Fruit fly (Drosophila melanogaster) whole organism, embryonic: ENCODE measurements around the gene MED28.

Experiments
- CG10654 ChIP-seq: fragments of 200-800 bp; sonication (Bioruptor generic); optimal IDR thresholded peaks from 2 replicates; lab custom pipeline; 2016; ENCODE audit warnings: missing biosample characterization, missing genetic modification characterization
- CG10979 ChIP-seq: fragments of 200-800 bp; sonication (Bioruptor generic); optimal IDR thresholded peaks from 2 replicates; lab custom pipeline; 2018; ENCODE audit warnings: missing biosample characterization, mild to moderate bottlenecking, missing genetic modification characterization, moderate library complexity
- CG11456 ChIP-seq: fragments of 200-800 bp; sonication (Bioruptor generic); IDR thresholded peaks from 3 replicates; pipeline ENCODE4 v1.3.6; 2022; ENCODE audit warnings: missing biosample characterization, missing genetic modification characterization
- CG15011 ChIP-seq: fragments of 200-800 bp; sonication (Bioruptor generic); optimal IDR thresholded peaks from 3 replicates; lab custom pipeline; 2018; ENCODE audit warnings: missing biosample characterization, mild to moderate bottlenecking, missing genetic modification characterization
- CG1602 ChIP-seq: fragments of 200-800 bp; sonication (Bioruptor generic); optimal IDR thresholded peaks from 3 replicates; lab custom pipeline; 2016; ENCODE audit warnings: missing biosample characterization, missing genetic modification characterization
- CG16779 ChIP-seq: fragments of 200-800 bp; sonication (Bioruptor generic); IDR thresholded peaks from 2 replicates; pipeline ENCODE4 v1.3.6; 2022; ENCODE audit warnings: missing biosample characterization, missing genetic modification characterization
- CG3281 ChIP-seq: fragments of 200-800 bp; sonication (Bioruptor generic); optimal IDR thresholded peaks from 3 replicates; lab custom pipeline; 2017; ENCODE audit warnings: missing biosample characterization, mild to moderate bottlenecking, missing genetic modification characterization
- CG43689 ChIP-seq: fragments of 200-800 bp; sonication (Bioruptor generic); IDR thresholded peaks from 2 replicates; pipeline ENCODE4 v1.3.6; 2022; ENCODE audit warnings: missing biosample characterization, missing genetic modification characterization
- CG5180 ChIP-seq: fragments of 200-800 bp; sonication (Bioruptor generic); optimal IDR thresholded peaks from 3 replicates; lab custom pipeline; 2017; ENCODE audit warnings: missing biosample characterization, missing genetic modification characterization, mild to moderate bottlenecking, moderate library complexity, missing genetic modification reagents
- CG5245 ChIP-seq: fragments of 200-800 bp; sonication (Bioruptor generic); optimal IDR thresholded peaks from 3 replicates; lab custom pipeline; 2016; ENCODE audit warnings: missing biosample characterization, missing genetic modification characterization
- CG9437 ChIP-seq: fragments of 200-800 bp; sonication (Bioruptor generic); optimal IDR thresholded peaks from 2 replicates; lab custom pipeline; 2018; ENCODE audit warnings: missing biosample characterization, mild to moderate bottlenecking, missing genetic modification characterization
- CG9797 ChIP-seq: fragments of 200-800 bp; sonication (Bioruptor generic); optimal IDR thresholded peaks from 3 replicates; lab custom pipeline; 2018; ENCODE audit warnings: missing biosample characterization, mild to moderate bottlenecking, missing genetic modification characterization
- CoRest ChIP-seq: fragments of 200-800 bp; sonication (Bioruptor generic); optimal IDR thresholded peaks from 3 replicates; lab custom pipeline; 2018; ENCODE audit warnings: missing biosample characterization, mild to moderate bottlenecking, missing genetic modification characterization, moderate library complexity
- CrebB ChIP-seq: fragments of 200-800 bp; sonication (Bioruptor generic); optimal IDR thresholded peaks from 3 replicates; lab custom pipeline; 2018; ENCODE audit warnings: missing biosample characterization, mild to moderate bottlenecking, missing genetic modification characterization
- Elba2 ChIP-seq: fragments of 200-800 bp; sonication (Bioruptor generic); optimal IDR thresholded peaks from 3 replicates; lab custom pipeline; 2016; ENCODE audit warnings: missing biosample characterization, missing genetic modification characterization
- Ets65A ChIP-seq: fragments of 200-800 bp; sonication (Bioruptor generic); peaks from one replicate; lab custom pipeline; 2016; ENCODE audit warnings: missing biosample characterization, missing genetic modification characterization
- Fer2 ChIP-seq: fragments of 200-800 bp; sonication (Bioruptor generic); optimal IDR thresholded peaks from 2 replicates; lab custom pipeline; 2018; ENCODE audit warnings: missing biosample characterization, mild to moderate bottlenecking, missing genetic modification characterization, moderate library complexity
- HLH4C ChIP-seq: fragments of 200-800 bp; sonication (Bioruptor generic); IDR thresholded peaks from 3 replicates; pipeline ENCODE4 v1.3.6; 2022; ENCODE audit warnings: missing biosample characterization, missing genetic modification characterization; ENCODE audit not compliant: partially characterized antibody
- Hand ChIP-seq: fragments of 200-800 bp; sonication (Bioruptor generic); optimal IDR thresholded peaks from 2 replicates; lab custom pipeline; 2017; ENCODE audit warnings: mild to moderate bottlenecking, missing biosample characterization, missing genetic modification reagents, missing genetic modification characterization
- Kr ChIP-seq: fragments of 200-800 bp; sonication (Bioruptor generic); optimal IDR thresholded peaks from 2 replicates; lab custom pipeline; 2017; ENCODE audit warnings: missing biosample characterization, mild to moderate bottlenecking, missing genetic modification characterization
- Lpt ChIP-seq: fragments of >200 bp; optimal IDR thresholded peaks from 2 replicates; lab custom pipeline; 2018; ENCODE audit warnings: missing biosample characterization, missing genetic modification characterization
- Mad ChIP-seq: fragments of 200-800 bp; sonication (Bioruptor generic); optimal IDR thresholded peaks from 2 replicates; lab custom pipeline; 2016; ENCODE audit warnings: missing biosample characterization, missing genetic modification characterization
- Meics ChIP-seq: fragments of 200-800 bp; sonication (Bioruptor generic); optimal IDR thresholded peaks from 2 replicates; lab custom pipeline; 2017; ENCODE audit warnings: missing biosample characterization, mild to moderate bottlenecking, missing genetic modification characterization
- Nf-YA ChIP-seq: fragments of 200-800 bp; sonication (Bioruptor generic); IDR thresholded peaks from 2 replicates; pipeline ENCODE4 v1.3.6; 2022; ENCODE audit warnings: missing biosample characterization, missing genetic modification characterization
- Nf-YB ChIP-seq: fragments of 200-800 bp; sonication (Bioruptor generic); optimal IDR thresholded peaks from 3 replicates; lab custom pipeline; 2019; ENCODE audit warnings: missing biosample characterization, mild to moderate bottlenecking, missing genetic modification characterization, moderate library complexity
- Rfx ChIP-seq: fragments of 200-800 bp; sonication (Bioruptor generic); IDR thresholded peaks from 2 replicates; pipeline ENCODE4 v1.3.6; 2022; ENCODE audit warnings: missing biosample characterization, missing genetic modification characterization
- Ssrp ChIP-seq: fragments of 200-800 bp; sonication (Bioruptor generic); optimal IDR thresholded peaks from 2 replicates; lab custom pipeline; 2018; ENCODE audit warnings: missing biosample characterization, mild to moderate bottlenecking, missing genetic modification characterization, moderate library complexity
- Tbp ChIP-seq: fragments of >200 bp; optimal IDR thresholded peaks from 2 replicates; lab custom pipeline; 2018; ENCODE audit warnings: missing biosample characterization, missing genetic modification characterization
- Vsx1 ChIP-seq: fragments of 200-800 bp; sonication (Bioruptor generic); optimal IDR thresholded peaks from 2 replicates; lab custom pipeline; 2017; ENCODE audit warnings: missing biosample characterization, mild to moderate bottlenecking, missing genetic modification characterization, missing genetic modification reagents
- ac ChIP-seq: fragments of 200-800 bp; sonication (Bioruptor generic); optimal IDR thresholded peaks from 3 replicates; lab custom pipeline; 2017; ENCODE audit warnings: missing biosample characterization, mild to moderate bottlenecking, missing genetic modification characterization
- ap ChIP-seq: fragments of 200-800 bp; sonication (Bioruptor generic); IDR thresholded peaks from 2 replicates; pipeline ENCODE4 v1.3.6; 2022; ENCODE audit warnings: missing biosample characterization, missing genetic modification characterization
- bbx ChIP-seq: fragments of 200-800 bp; sonication (Bioruptor generic); IDR thresholded peaks from 2 replicates; pipeline ENCODE4 v1.3.6; 2022; ENCODE audit warnings: missing biosample characterization, missing genetic modification characterization; ENCODE audit not compliant: partially characterized antibody
- bowl ChIP-seq: fragments of 200-800 bp; sonication (Bioruptor generic); IDR thresholded peaks from 2 replicates; pipeline ENCODE4 v1.3.6; 2022; ENCODE audit warnings: missing biosample characterization, missing genetic modification characterization
- br ChIP-seq: fragments of >200 bp; optimal IDR thresholded peaks from 2 replicates; lab custom pipeline; 2017
- cato ChIP-seq: fragments of 200-800 bp; sonication (Bioruptor generic); optimal IDR thresholded peaks from 2 replicates; lab custom pipeline; 2016; ENCODE audit warnings: missing biosample characterization, missing genetic modification characterization, borderline replicate concordance
- croc ChIP-seq: fragments of 200-800 bp; sonication (Bioruptor generic); conservative IDR thresholded peaks from 3 replicates; pipeline ENCODE4 v1.3.6; 2022; ENCODE audit warnings: missing biosample characterization, missing genetic modification characterization
- fd3F ChIP-seq: fragments of 200-800 bp; sonication (Bioruptor generic); optimal IDR thresholded peaks from 2 replicates; lab custom pipeline; 2018; ENCODE audit warnings: missing biosample characterization, mild to moderate bottlenecking, missing genetic modification characterization, moderate library complexity
- gce ChIP-seq: fragments of 200-800 bp; sonication (Bioruptor generic); IDR thresholded peaks from 3 replicates; pipeline ENCODE4 v1.3.6; 2022; ENCODE audit warnings: missing biosample characterization, missing genetic modification characterization
- grn ChIP-seq: fragments of 200-800 bp; sonication (Bioruptor generic); optimal IDR thresholded peaks from 3 replicates; lab custom pipeline; 2017; ENCODE audit warnings: missing biosample characterization, missing genetic modification characterization
- org-1 ChIP-seq: fragments of 200-800 bp; sonication (Bioruptor generic); optimal IDR thresholded peaks from 2 replicates; lab custom pipeline; 2017; ENCODE audit warnings: missing biosample characterization, missing genetic modification characterization
- prd ChIP-seq, 3 experiments: fragments of >200 bp in 2 of 3; fragments of 200-800 bp in 1 of 3; sonication (Bioruptor generic) in 1 of 3; optimal IDR thresholded peaks in 2 of 3; IDR thresholded peaks in 1 of 3; 2 replicates in 2 of 3; 3 replicates in 1 of 3; pipeline versions ENCODE4 v1.3.6 to Lab custom; 2017 to 2022; ENCODE audit warnings: missing biosample characterization in 1 of 3, missing genetic modification characterization in 1 of 3
- schlank ChIP-seq: fragments of 200-800 bp; sonication (Bioruptor generic); optimal IDR thresholded peaks from 2 replicates; lab custom pipeline; 2018; ENCODE audit warnings: missing biosample characterization, mild to moderate bottlenecking, missing genetic modification characterization
- sr ChIP-seq: fragments of 200-800 bp; sonication (Bioruptor generic); IDR thresholded peaks from 3 replicates; pipeline ENCODE4 v1.3.6; 2022; ENCODE audit warnings: missing biosample characterization, missing genetic modification characterization
- tin ChIP-seq: fragments of 200-800 bp; sonication (Bioruptor generic); optimal IDR thresholded peaks from 3 replicates; lab custom pipeline; 2016; ENCODE audit warnings: missing biosample characterization, missing genetic modification characterization
- trem ChIP-seq: fragments of 200-800 bp; optimal IDR thresholded peaks from 3 replicates; lab custom pipeline; 2019; ENCODE audit warnings: missing biosample characterization, mild to moderate bottlenecking, missing genetic modification characterization, moderate library complexity
- ttk ChIP-seq: fragments of 200-800 bp; sonication (Bioruptor generic); IDR thresholded peaks from 2 replicates; pipeline ENCODE4 v2.1.2; 2022; ENCODE audit warnings: missing biosample characterization, missing genetic modification characterization
- zen2 ChIP-seq: fragments of 200-800 bp; sonication (Bioruptor generic); IDR thresholded peaks from 3 replicates; pipeline ENCODE4 v1.3.6; 2022; ENCODE audit warnings: missing biosample characterization, missing genetic modification characterization; ENCODE audit not compliant: partially characterized antibody
- zfh1 ChIP-seq: fragments of 200-800 bp; sonication (Bioruptor generic); IDR thresholded peaks from 3 replicates; pipeline ENCODE4 v1.3.6; 2022; ENCODE audit warnings: missing biosample characterization, missing genetic modification characterization

Gene MED28

dm6 chr3R:25490778-25491664 lies 14.2 kb downstream of the MED28 start, which contains the start of the genes Gnpat and CG5112 (continued):
- TF ChIP-seq CG3281 (GFP tag; lab: Kevin White, UChicago) = peak; percentile 23
- TF ChIP-seq bowl (GFP tag; lab: Robert Waterston, UW) = peak; percentile 50
- no peak for TF ChIP-seq Lpt (GFP tag; lab: Kevin White, UChicago)
- no peak for TF ChIP-seq Tbp
- TF ChIP-seq prd (optimal IDR thresholded peaks at IDR 0.05; lab: Kevin White, UChicago) = no peak
- peak; percentile 79 for TF ChIP-seq prd (GFP tag; IDR thresholded peaks at IDR 0.05; lab: Robert Waterston, UW)
- no peak for TF ChIP-seq CG5180 (GFP tag; lab: Kevin White, UChicago)
- peak; percentile 52 for TF ChIP-seq CG1602 (GFP tag; lab: Kevin White, UChicago)
- TF ChIP-seq Fer2 (tag; lab: Kevin White, UChicago) = peak; percentile 27
- peak; percentile 0 for TF ChIP-seq CG9437
- TF ChIP-seq CG16779 = peak; percentile 63
- peak; percentile 96 for TF ChIP-seq Ets65A
- peak; percentile 23; the same call in 2 of the 3 replicates for TF ChIP-seq croc (GFP tag; lab: Robert Waterston, UW)
- TF ChIP-seq CrebB = peak; percentile 4
- peak; percentile 74 for TF ChIP-seq bbx
- peak; percentile 1 for TF ChIP-seq fd3F
- peak; percentile 36 for TF ChIP-seq CG5245
- no peak for TF ChIP-seq schlank (tag; lab: Kevin White, UChicago)
- no peak for TF ChIP-seq Kr
- TF ChIP-seq org-1 (GFP tag; lab: Kevin White, UChicago) = no peak
- TF ChIP-seq ac = peak; percentile 96
- TF ChIP-seq zen2 (GFP tag; lab: Robert Waterston, UW) = peak; percentile 61; the same call in 2 of the 3 replicates
- peak; percentile 42; the same call in 1 of the 2 replicates for TF ChIP-seq CG43689 (GFP tag; lab: Robert Waterston, UW)
- TF ChIP-seq sr (GFP tag; lab: Robert Waterston, UW) = peak; percentile 62; the same call in 1 of the 3 replicates
- peak; percentile 1 for TF ChIP-seq CG9797 (GFP tag; lab: Kevin White, UChicago)
- no peak for TF ChIP-seq Vsx1
- peak; percentile 75 for TF ChIP-seq tin (GFP tag; lab: Kevin White, UChicago)
- peak; percentile 34 for TF ChIP-seq Mad (GFP tag; lab: Kevin White, UChicago)
- TF ChIP-seq CG15011 = no peak
- no peak for TF ChIP-seq grn
- no peak for TF ChIP-seq Nf-YB (GFP tag; lab: Kevin White, UChicago)
- peak; percentile 46; the same call in 1 of the 2 replicates for TF ChIP-seq Nf-YA
- TF ChIP-seq Ssrp (tag; lab: Kevin White, UChicago) = peak; percentile 45
- TF ChIP-seq HLH4C (GFP tag; lab: Robert Waterston, UW) = peak; percentile 57; the same call in 2 of the 3 replicates
- no peak for TF ChIP-seq cato (GFP tag; lab: Kevin White, UChicago)
- peak; percentile 86 for TF ChIP-seq CG11456
- peak; percentile 91 for TF ChIP-seq Rfx (GFP tag; lab: Robert Waterston, UW)
- no peak for TF ChIP-seq Hand (GFP tag; lab: Kevin White, UChicago)
- peak; percentile 38; the same call in 1 of the 3 replicates for TF ChIP-seq gce (GFP tag; lab: Robert Waterston, UW)
- TF ChIP-seq ap (GFP tag; lab: Robert Waterston, UW) = no peak
- peak; percentile 58 for TF ChIP-seq ttk
- TF ChIP-seq trem (tag; lab: Kevin White, UChicago) = peak; percentile 46
- no peak for TF ChIP-seq br (lab: Kevin White, UChicago)
- TF ChIP-seq CG10979 (tag; lab: Kevin White, UChicago) = peak; percentile 37
- no peak for TF ChIP-seq Elba2
- peak; percentile 60; the same call in 2 of the 3 replicates for TF ChIP-seq zfh1 (GFP tag; lab: Robert Waterston, UW)
- peak; percentile 11 for TF ChIP-seq CG10654
- TF ChIP-seq Meics (GFP tag; lab: Kevin White, UChicago) = peak; percentile 65
- peak; percentile 68 for TF ChIP-seq CoRest (tag; lab: Kevin White, UChicago)
